Fruit fly (Drosophila melanogaster) whole organism, embryonic: Measurements from ENCODE around the gene Glut1.

ENCODE experiments used
- CG10431 ChIP-seq: fragments of 200-800 bp; sonication (Bioruptor generic); optimal IDR thresholded peaks from 3 replicates; lab custom pipeline; 2018; ENCODE audit warnings: missing biosample characterization, mild to moderate bottlenecking, missing genetic modification characterization
- CG11247 ChIP-seq: fragments of 200-800 bp; sonication (Bioruptor generic); IDR thresholded peaks from 2 replicates; pipeline ENCODE4 v1.3.6; 2022; ENCODE audit warnings: missing biosample characterization, missing genetic modification characterization
- CG11456 ChIP-seq: fragments of 200-800 bp; sonication (Bioruptor generic); IDR thresholded peaks from 3 replicates; pipeline ENCODE4 v1.3.6; 2022; ENCODE audit warnings: missing biosample characterization, missing genetic modification characterization
- CG12236 ChIP-seq: fragments of 200-800 bp; sonication (Bioruptor generic); optimal IDR thresholded peaks from 2 replicates; lab custom pipeline; 2016; ENCODE audit warnings: missing biosample characterization, missing genetic modification characterization
- CG12659 ChIP-seq: fragments of 200-800 bp; sonication (Bioruptor generic); optimal IDR thresholded peaks from 3 replicates; lab custom pipeline; 2017; ENCODE audit warnings: mild to moderate bottlenecking, missing biosample characterization, missing genetic modification reagents, missing genetic modification characterization
- CG12744 ChIP-seq: fragments of 200-800 bp; sonication (Bioruptor generic); optimal IDR thresholded peaks from 2 replicates; lab custom pipeline; 2016; ENCODE audit warnings: missing biosample characterization, missing genetic modification characterization
- CG13775 ChIP-seq: fragments of 200-800 bp; sonication (Bioruptor generic); optimal IDR thresholded peaks from 3 replicates; lab custom pipeline; 2017; ENCODE audit warnings: missing biosample characterization, mild to moderate bottlenecking, missing genetic modification characterization
- CG15479 ChIP-seq: fragments of 200-800 bp; sonication (Bioruptor generic); optimal IDR thresholded peaks from 3 replicates; lab custom pipeline; 2019; ENCODE audit warnings: missing biosample characterization, mild to moderate bottlenecking, missing genetic modification characterization, moderate library complexity
- CG15696 ChIP-seq: fragments of 200-800 bp; sonication (Bioruptor generic); optimal IDR thresholded peaks from 2 replicates; lab custom pipeline; 2019; ENCODE audit warnings: missing biosample characterization, mild to moderate bottlenecking, missing genetic modification characterization, moderate library complexity
- CG18599 ChIP-seq: fragments of 200-800 bp; sonication (Bioruptor generic); optimal IDR thresholded peaks from 3 replicates; lab custom pipeline; 2017; ENCODE audit warnings: missing biosample characterization, missing genetic modification characterization, mild to moderate bottlenecking, moderate library complexity, missing genetic modification reagents
- CG2202 ChIP-seq: fragments of 200-800 bp; sonication (Bioruptor generic); optimal IDR thresholded peaks from 2 replicates; lab custom pipeline; 2018; ENCODE audit warnings: missing biosample characterization, mild to moderate bottlenecking, missing genetic modification characterization
- CG30020 ChIP-seq: fragments of 200-800 bp; optimal IDR thresholded peaks from 2 replicates; lab custom pipeline; 2019; ENCODE audit warnings: missing biosample characterization, mild to moderate bottlenecking, missing genetic modification characterization, moderate library complexity
- CG31388 ChIP-seq: fragments of 200-800 bp; sonication (Bioruptor generic); optimal IDR thresholded peaks from 2 replicates; lab custom pipeline; 2016; ENCODE audit warnings: missing biosample characterization, missing genetic modification characterization
- CG33213 ChIP-seq: fragments of 200-800 bp; sonication (Bioruptor generic); optimal IDR thresholded peaks from 3 replicates; lab custom pipeline; 2016; ENCODE audit warnings: missing biosample characterization, missing genetic modification characterization
- CG34422 ChIP-seq: fragments of 200-800 bp; sonication (Bioruptor generic); IDR thresholded peaks from 3 replicates; pipeline ENCODE4 v1.3.6; 2022; ENCODE audit warnings: missing biosample characterization, missing genetic modification characterization
- CG3847 ChIP-seq: fragments of 200-800 bp; sonication (Bioruptor generic); IDR thresholded peaks from 2 replicates; pipeline ENCODE4 v1.3.6; 2022; ENCODE audit warnings: missing biosample characterization, missing genetic modification characterization
- CG6689 ChIP-seq: fragments of 200-800 bp; sonication (Bioruptor generic); IDR thresholded peaks from 2 replicates; pipeline ENCODE4 v1.3.6; 2022; ENCODE audit warnings: missing biosample characterization, missing genetic modification characterization
- CG7928 ChIP-seq: fragments of 200-800 bp; sonication (Bioruptor generic); optimal IDR thresholded peaks from 2 replicates; lab custom pipeline; 2017; ENCODE audit warnings: missing biosample characterization, mild to moderate bottlenecking, missing genetic modification characterization
- CG7963 ChIP-seq: fragments of 200-800 bp; sonication (Bioruptor generic); IDR thresholded peaks from 3 replicates; pipeline ENCODE4 v1.3.6; 2022; ENCODE audit warnings: missing biosample characterization, missing genetic modification characterization; ENCODE audit not compliant: partially characterized antibody
- CG8944 ChIP-seq: fragments of 200-800 bp; sonication (Bioruptor generic); optimal IDR thresholded peaks from 3 replicates; lab custom pipeline; 2016; ENCODE audit warnings: missing biosample characterization, missing genetic modification characterization
- CHES-1-like ChIP-seq: fragments of 200-800 bp; sonication (Bioruptor generic); optimal IDR thresholded peaks from 2 replicates; lab custom pipeline; 2016; ENCODE audit warnings: missing biosample characterization, missing genetic modification characterization
- CTCF ChIP-seq: fragments of 200-800 bp; sonication (Bioruptor generic); optimal IDR thresholded peaks from 2 replicates; lab custom pipeline; 2017; ENCODE audit warnings: missing biosample characterization, mild to moderate bottlenecking, missing genetic modification characterization, moderate library complexity
- Camta ChIP-seq: fragments of 200-800 bp; sonication (Bioruptor generic); optimal IDR thresholded peaks from 2 replicates; lab custom pipeline; 2016; ENCODE audit warnings: missing biosample characterization, missing genetic modification characterization
- CoRest ChIP-seq: fragments of 200-800 bp; sonication (Bioruptor generic); optimal IDR thresholded peaks from 3 replicates; lab custom pipeline; 2018; ENCODE audit warnings: missing biosample characterization, mild to moderate bottlenecking, missing genetic modification characterization, moderate library complexity
- E2f2 ChIP-seq: fragments of 200-800 bp; sonication (Bioruptor generic); IDR thresholded peaks from 2 replicates; pipeline ENCODE4 v1.3.6; 2022; ENCODE audit warnings: missing biosample characterization, missing genetic modification characterization
- Hr51 ChIP-seq, 2 experiments: fragments of 200-800 bp; sonication (Bioruptor generic); optimal IDR thresholded peaks; 2 replicates in 1 of 2; 3 replicates in 1 of 2; lab custom pipeline; 2016 to 2018; ENCODE audit warnings: missing biosample characterization in 2 of 2, missing genetic modification characterization in 2 of 2, mild to moderate bottlenecking in 1 of 2, moderate library complexity in 1 of 2
- MTF-1 ChIP-seq: fragments of 200-800 bp; sonication (Bioruptor generic); optimal IDR thresholded peaks from 2 replicates; lab custom pipeline; 2018; ENCODE audit warnings: missing biosample characterization, mild to moderate bottlenecking, missing genetic modification characterization, borderline replicate concordance
- Poxn ChIP-seq: fragments of 200-800 bp; sonication (Bioruptor generic); IDR thresholded peaks from 2 replicates; pipeline ENCODE4 v1.3.6; 2022; ENCODE audit warnings: missing biosample characterization, missing genetic modification characterization
- Ptx1 ChIP-seq: fragments of 200-800 bp; sonication (Bioruptor generic); IDR thresholded peaks from 2 replicates; pipeline ENCODE4 v1.3.6; 2022; ENCODE audit warnings: missing biosample characterization, missing genetic modification characterization
- Scr ChIP-seq: fragments of 200-800 bp; sonication (Bioruptor generic); IDR thresholded peaks from 2 replicates; pipeline ENCODE4 v1.3.6; 2022; ENCODE audit warnings: missing biosample characterization, missing genetic modification characterization; ENCODE audit not compliant: partially characterized antibody
- Sox102F ChIP-seq: fragments of 200-800 bp; sonication (Bioruptor generic); optimal IDR thresholded peaks from 2 replicates; lab custom pipeline; 2018; ENCODE audit warnings: missing biosample characterization, mild to moderate bottlenecking, missing genetic modification characterization, moderate library complexity
- Taf1 ChIP-seq: fragments of 200-800 bp; sonication (Bioruptor generic); IDR thresholded peaks from 2 replicates; pipeline ENCODE4 v1.3.6; 2022; ENCODE audit warnings: missing biosample characterization, missing genetic modification characterization
- br ChIP-seq: fragments of >200 bp; optimal IDR thresholded peaks from 2 replicates; lab custom pipeline; 2017
- bsh ChIP-seq, 2 experiments: fragments of 200-800 bp; sonication (Bioruptor generic); optimal IDR thresholded peaks; 2 replicates each; lab custom pipeline; 2017 to 2018; ENCODE audit warnings: mild to moderate bottlenecking in 2 of 2, missing biosample characterization in 2 of 2, missing genetic modification characterization in 2 of 2, moderate library complexity in 1 of 2
- cwo ChIP-seq: fragments of 200-800 bp; sonication (Bioruptor generic); optimal IDR thresholded peaks from 3 replicates; lab custom pipeline; 2017; ENCODE audit warnings: missing biosample characterization, missing genetic modification characterization, mild to moderate bottlenecking, moderate library complexity, missing genetic modification reagents
- eyg ChIP-seq: fragments of 200-800 bp; sonication (Bioruptor generic); optimal IDR thresholded peaks from 3 replicates; lab custom pipeline; 2016; ENCODE audit warnings: missing biosample characterization, missing genetic modification characterization
- gro ChIP-seq: fragments of 200-800 bp; sonication (Bioruptor generic); optimal IDR thresholded peaks from 2 replicates; lab custom pipeline; 2016; ENCODE audit warnings: missing biosample characterization, missing genetic modification characterization
- gsb ChIP-seq: fragments of 200-800 bp; sonication (Bioruptor generic); IDR thresholded peaks from 2 replicates; pipeline ENCODE4 v1.3.6; 2022; ENCODE audit warnings: missing biosample characterization, missing genetic modification characterization
- hkb ChIP-seq, 2 experiments: fragments of 200-800 bp in 1 of 2; fragments of >200 bp in 1 of 2; sonication (Bioruptor generic) in 1 of 2; IDR thresholded peaks in 1 of 2; optimal IDR thresholded peaks in 1 of 2; 2 replicates each; pipeline versions ENCODE4 v1.3.6 to Lab custom; 2017 to 2022; ENCODE audit warnings: missing biosample characterization in 1 of 2, missing genetic modification characterization in 1 of 2
- kni ChIP-seq: fragments of 200-800 bp; sonication (Bioruptor generic); optimal IDR thresholded peaks from 3 replicates; lab custom pipeline; 2017; ENCODE audit warnings: mild to moderate bottlenecking, missing biosample characterization, missing genetic modification reagents, missing genetic modification characterization
- nerfin-1 ChIP-seq: fragments of 200-800 bp; sonication (Bioruptor generic); optimal IDR thresholded peaks from 3 replicates; lab custom pipeline; 2019; ENCODE audit warnings: missing biosample characterization, mild to moderate bottlenecking, missing genetic modification characterization, moderate library complexity
- sim ChIP-seq: fragments of 200-800 bp; sonication (Bioruptor generic); IDR thresholded peaks from 2 replicates; pipeline ENCODE4 v1.3.6; 2022; ENCODE audit warnings: missing biosample characterization, missing genetic modification characterization
- slp2 ChIP-seq: fragments of 200-800 bp; sonication (Bioruptor generic); optimal IDR thresholded peaks from 2 replicates; lab custom pipeline; 2016; ENCODE audit warnings: missing biosample characterization, missing genetic modification characterization
- sna ChIP-seq: fragments of 200-800 bp; sonication (Bioruptor generic); IDR thresholded peaks from 2 replicates; pipeline ENCODE4 v1.3.6; 2022; ENCODE audit warnings: missing biosample characterization, missing genetic modification characterization; ENCODE audit not compliant: partially characterized antibody
- tin ChIP-seq: fragments of 200-800 bp; sonication (Bioruptor generic); optimal IDR thresholded peaks from 3 replicates; lab custom pipeline; 2016; ENCODE audit warnings: missing biosample characterization, missing genetic modification characterization
- ttk ChIP-seq: fragments of 200-800 bp; sonication (Bioruptor generic); IDR thresholded peaks from 2 replicates; pipeline ENCODE4 v2.1.2; 2022; ENCODE audit warnings: missing biosample characterization, missing genetic modification characterization
- unc-4 ChIP-seq: fragments of 200-800 bp; sonication (Bioruptor generic); IDR thresholded peaks from 2 replicates; pipeline ENCODE4 v1.3.6; 2022; ENCODE audit warnings: missing biosample characterization, missing genetic modification characterization; ENCODE audit not compliant: partially characterized antibody
- vnd ChIP-seq: fragments of 200-800 bp; sonication (Bioruptor generic); IDR thresholded peaks from 3 replicates; pipeline ENCODE4 v1.3.6; 2022; ENCODE audit warnings: missing biosample characterization, missing genetic modification characterization; ENCODE audit not compliant: partially characterized antibody
- wek ChIP-seq: fragments of 200-800 bp; sonication (Bioruptor generic); optimal IDR thresholded peaks from 3 replicates; lab custom pipeline; 2018; ENCODE audit warnings: missing biosample characterization, mild to moderate bottlenecking, missing genetic modification characterization, moderate library complexity
- zen2 ChIP-seq: fragments of 200-800 bp; sonication (Bioruptor generic); IDR thresholded peaks from 3 replicates; pipeline ENCODE4 v1.3.6; 2022; ENCODE audit warnings: missing biosample characterization, missing genetic modification characterization; ENCODE audit not compliant: partially characterized antibody

Gene Glut1

DNA sequence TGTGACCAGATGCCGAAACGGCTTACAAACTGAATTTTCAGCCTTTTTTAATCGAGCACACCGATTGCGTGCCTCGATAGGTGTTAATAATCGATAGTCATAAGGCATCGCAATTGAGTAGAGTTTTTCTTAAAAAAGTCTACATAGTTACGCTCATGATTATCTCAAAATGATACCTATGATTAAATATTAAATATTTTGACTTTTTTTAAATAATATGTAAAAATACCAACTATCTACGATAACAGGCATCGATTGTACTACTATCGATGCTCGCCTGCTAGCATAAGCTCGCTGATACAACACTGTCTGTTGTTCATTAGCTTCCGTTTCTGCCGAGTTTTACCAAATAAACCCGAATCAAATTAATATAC lies 121.0 kb downstream of the Glut1 start (continued):
- TF ChIP-seq CG11247 (peak; percentile 53; the same call in 1 of the 2 replicates), Camta (GFP tag; lab: Kevin White, UChicago) (no peak), Sox102F (GFP tag; lab: Kevin White, UChicago) (no peak), CG6689 (no peak), gro (GFP tag; lab: Kevin White, UChicago) (no peak), CG31388 (no peak), hkb (optimal IDR thresholded peaks at IDR 0.05; lab: Kevin White, UChicago) (no peak), hkb (GFP tag; IDR thresholded peaks at IDR 0.05; lab: Robert Waterston, UW) (no peak), CG10431 (GFP tag; lab: Kevin White, UChicago) (no peak), MTF-1 (GFP tag; lab: Kevin White, UChicago) (peak; percentile 77), CG15479 (GFP tag; lab: Kevin White, UChicago) (peak; percentile 8), Taf1 (no peak; the same call in 1 of the 2 replicates), CG30020 (tag; lab: Kevin White, UChicago) (no peak), unc-4 (GFP tag; lab: Robert Waterston, UW) (peak; percentile 90), CG2202 (tag; lab: Kevin White, UChicago) (no peak), nerfin-1 (tag; lab: Kevin White, UChicago) (peak; percentile 37), cwo (GFP tag; lab: Kevin White, UChicago) (no peak), CG33213 (peak; percentile 26), CG12236 (no peak), CG12744 (GFP tag; lab: Kevin White, UChicago) (no peak), CG18599 (GFP tag; lab: Kevin White, UChicago) (no peak), CG7963 (GFP tag; lab: Robert Waterston, UW) (peak; percentile 69; the same call in 2 of the 3 replicates), CoRest (tag; lab: Kevin White, UChicago) (peak; percentile 41), CG8944 (GFP tag; lab: Kevin White, UChicago) (no peak), eyg (GFP tag; lab: Kevin White, UChicago) (no peak), Ptx1 (GFP tag; lab: Robert Waterston, UW) (peak; percentile 62), CG13775 (peak; percentile 13), CG11456 (GFP tag; lab: Robert Waterston, UW) (peak; percentile 80; the same call in 2 of the 3 replicates), CTCF (GFP tag; lab: Kevin White, UChicago) (no peak), Poxn (no peak), vnd (GFP tag; lab: Robert Waterston, UW) (peak; percentile 92), slp2 (GFP tag; lab: Kevin White, UChicago) (no peak), sna (peak; percentile 94), CG15696 (tag; lab: Kevin White, UChicago) (no peak), E2f2 (0 out of 2 replicates have a peak, but pooled peaks have one; percentile 27), br (lab: Kevin White, UChicago) (no peak), kni (GFP tag; lab: Kevin White, UChicago) (no peak), CG34422 (GFP tag; lab: Robert Waterston, UW) (peak; percentile 33; the same call in 2 of the 3 replicates), CG7928 (GFP tag; lab: Kevin White, UChicago) (no peak), CG12659 (GFP tag; lab: Kevin White, UChicago) (peak; percentile 70), bsh (GFP tag; optimal IDR thresholded peaks at IDR 0.05; lab: Kevin White, UChicago) (peak in 1 of 2 experiments; percentile 21), CHES-1-like (GFP tag; lab: Kevin White, UChicago) (no peak), sim (no peak), wek (GFP tag; lab: Kevin White, UChicago) (no peak), gsb (GFP tag; lab: Robert Waterston, UW) (no peak; the same call in 1 of the 2 replicates), ttk (no peak), zen2 (GFP tag; lab: Robert Waterston, UW) (peak; percentile 74; the same call in 1 of the 3 replicates), Hr51 (GFP tag; optimal IDR thresholded peaks at IDR 0.05; lab: Kevin White, UChicago) (peak in 1 of 2 experiments; percentile 7), tin (GFP tag; lab: Kevin White, UChicago) (no peak), CG3847 (GFP tag; lab: Robert Waterston, UW) (peak; percentile 63), Scr (GFP tag; lab: Robert Waterston, UW) (peak; percentile 94)
